Worm (Caenorhabditis elegans) whole organism, L1 larva: Measurements from ENCODE around the gene col-72.
A peak's percentile ranks its signal among the peaks of the same experiment; 100 is the strongest.

Source experiments
- Y116A8C.19 ChIP-seq: sonication (generic microtip); optimal IDR thresholded peaks from 2 replicates; lab custom pipeline; 2016; ENCODE audit warnings: missing compliant biosample characterization, missing genetic modification characterization, borderline replicate concordance
- aha-1 ChIP-seq: fragments of 150-350 bp; optimal IDR thresholded peaks from 2 replicates; lab custom pipeline; 2014; ENCODE audit warnings: missing biosample characterization, missing genetic modification characterization
- ceh-82 ChIP-seq, 3 experiments: fragments of 150-350 bp in 1 of 3; sonication (generic microtip) in 2 of 3; optimal IDR thresholded peaks; 2 replicates each; lab custom pipeline; 2014 to 2017; ENCODE audit warnings: missing biosample characterization in 3 of 3, missing genetic modification characterization in 3 of 3
- ceh-88 ChIP-seq: fragments of 200-800 bp; sonication (Bioruptor generic); IDR thresholded peaks from 2 replicates; pipeline ENCODE4 v1.3.6; 2022; ENCODE audit warnings: missing genetic modification characterization, missing compliant biosample characterization
- ces-1 ChIP-seq: fragments of 150-350 bp; optimal IDR thresholded peaks from 2 replicates; lab custom pipeline; 2014; ENCODE audit warnings: missing biosample characterization, missing genetic modification reagents, missing genetic modification characterization
- dpl-1 ChIP-seq, 3 experiments: fragments of 150-350 bp in 2 of 3; sonication (generic microtip) in 1 of 3; optimal IDR thresholded peaks; 2 replicates each; lab custom pipeline; 2014 to 2017; ENCODE audit warnings: missing biosample characterization in 3 of 3, missing genetic modification characterization in 3 of 3, missing genetic modification reagents in 3 of 3
- dsc-1 ChIP-seq: sonication (generic microtip); optimal IDR thresholded peaks from 2 replicates; lab custom pipeline; 2016; ENCODE audit warnings: mild to moderate bottlenecking, missing genetic modification characterization, missing compliant biosample characterization
- efl-1 ChIP-seq, 4 experiments: fragments of 150-350 bp; optimal IDR thresholded peaks in 3 of 4; peaks in 1 of 4; 1 replicate in 1 of 4; 2 replicates in 3 of 4; lab custom pipeline; 2014; ENCODE audit warnings: missing biosample characterization in 2 of 4, missing genetic modification characterization in 2 of 4, missing genetic modification reagents in 2 of 4
- efl-3 ChIP-seq: fragments of 200-800 bp; sonication (Bioruptor generic); optimal IDR thresholded peaks from 2 replicates; lab custom pipeline; 2018; ENCODE audit warnings: mild to moderate bottlenecking, missing genetic modification characterization, missing compliant biosample characterization
- elt-2 ChIP-seq: sonication (generic microtip); optimal IDR thresholded peaks from 2 replicates; lab custom pipeline; 2016; ENCODE audit warnings: missing genetic modification characterization, mild to moderate bottlenecking, inconsistent platforms, missing compliant biosample characterization, missing genetic modification reagents
- elt-3 ChIP-seq, 6 experiments: fragments of 150-350 bp in 1 of 6; sonication (generic microtip); optimal IDR thresholded peaks; 2 replicates each; lab custom pipeline; 2017 to 2018; ENCODE audit warnings: missing biosample characterization in 6 of 6, missing genetic modification characterization in 6 of 6, inconsistent platforms in 1 of 6
- fkh-4 ChIP-seq: sonication (generic microtip); optimal IDR thresholded peaks from 2 replicates; lab custom pipeline; 2016; ENCODE audit warnings: missing compliant biosample characterization, missing genetic modification characterization, borderline replicate concordance
- fkh-8 ChIP-seq: sonication (generic microtip); optimal IDR thresholded peaks from 2 replicates; lab custom pipeline; 2016; ENCODE audit warnings: mild to moderate bottlenecking, missing genetic modification characterization, missing compliant biosample characterization
- isw-1 ChIP-seq: fragments of 200-800 bp; sonication (Bioruptor generic); IDR thresholded peaks from 2 replicates; pipeline ENCODE4 v1.3.6; 2022; ENCODE audit warnings: missing genetic modification characterization, missing compliant biosample characterization
- lin-15B ChIP-seq: fragments of 150-350 bp; sonication (generic microtip); optimal IDR thresholded peaks from 3 replicates; lab custom pipeline; 2014; ENCODE audit warnings: missing biosample characterization, missing genetic modification characterization
- lin-35 ChIP-seq, 2 experiments: fragments of 150-350 bp; optimal IDR thresholded peaks; 2 replicates each; lab custom pipeline; 2014; ENCODE audit warnings: missing biosample characterization in 2 of 2, missing genetic modification characterization in 2 of 2, missing genetic modification reagents in 2 of 2
- lin-39 ChIP-seq: fragments of 150-350 bp; optimal IDR thresholded peaks from 2 replicates; lab custom pipeline; 2014; ENCODE audit warnings: missing biosample characterization, missing genetic modification reagents, missing genetic modification characterization
- mef-2 ChIP-seq: fragments of 150-350 bp; optimal IDR thresholded peaks from 2 replicates; lab custom pipeline; 2014; ENCODE audit warnings: missing biosample characterization, missing genetic modification characterization
- nhr-12 ChIP-seq: sonication (generic microtip); optimal IDR thresholded peaks from 2 replicates; lab custom pipeline; 2017; ENCODE audit warnings: missing biosample characterization, missing genetic modification characterization
- nhr-19 ChIP-seq: fragments of 200-800 bp; sonication (Bioruptor generic); conservative IDR thresholded peaks from 2 replicates; pipeline ENCODE4 v1.3.6; 2022; ENCODE audit warnings: missing genetic modification characterization, missing compliant biosample characterization
- nhr-20 ChIP-seq: sonication (generic microtip); optimal IDR thresholded peaks from 2 replicates; lab custom pipeline; 2016; ENCODE audit warnings: mild to moderate bottlenecking, missing genetic modification characterization, missing compliant biosample characterization
- nhr-237 ChIP-seq: fragments of 150-350 bp; optimal IDR thresholded peaks from 2 replicates; lab custom pipeline; 2014; ENCODE audit warnings: missing biosample characterization, missing genetic modification characterization
- nhr-71 ChIP-seq: sonication (generic microtip); optimal IDR thresholded peaks from 2 replicates; lab custom pipeline; 2016; ENCODE audit warnings: mild to moderate bottlenecking, missing genetic modification characterization, moderate library complexity, missing compliant biosample characterization
- nhr-84 ChIP-seq: sonication (generic microtip); optimal IDR thresholded peaks from 2 replicates; lab custom pipeline; 2017; ENCODE audit warnings: missing biosample characterization, missing genetic modification characterization
- nhr-85 ChIP-seq: sonication (generic microtip); peaks from one replicate; lab custom pipeline; 2016; ENCODE audit warnings: missing genetic modification characterization, inconsistent platforms, missing compliant biosample characterization
- nhr-90 ChIP-seq: sonication (generic microtip); optimal IDR thresholded peaks from 2 replicates; lab custom pipeline; 2016; ENCODE audit warnings: mild to moderate bottlenecking, missing genetic modification characterization, missing compliant biosample characterization; ENCODE audit not compliant: poor library complexity
- pag-3 ChIP-seq: sonication (generic microtip); optimal IDR thresholded peaks from 2 replicates; lab custom pipeline; 2017; ENCODE audit warnings: missing genetic modification characterization, mild to moderate bottlenecking, missing compliant biosample characterization, antibody characterized with exemption, borderline replicate concordance; ENCODE audit not compliant: insufficient read depth
- pax-3 ChIP-seq: fragments of 200-800 bp; sonication (Bioruptor generic); optimal IDR thresholded peaks from 2 replicates; lab custom pipeline; 2018; ENCODE audit warnings: mild to moderate bottlenecking, missing genetic modification characterization, moderate library complexity, missing compliant biosample characterization
- rnt-1 ChIP-seq: sonication (generic microtip); optimal IDR thresholded peaks from 2 replicates; lab custom pipeline; 2016; ENCODE audit warnings: mild to moderate bottlenecking, missing genetic modification characterization, moderate library complexity, missing compliant biosample characterization
- sox-4 ChIP-seq: sonication (generic microtip); optimal IDR thresholded peaks from 2 replicates; lab custom pipeline; 2016; ENCODE audit warnings: missing genetic modification characterization, missing compliant biosample characterization
- sptf-1 ChIP-seq: fragments of 150-350 bp; optimal IDR thresholded peaks from 2 replicates; lab custom pipeline; 2014; ENCODE audit warnings: missing biosample characterization, missing genetic modification characterization
- swsn-7 ChIP-seq: sonication (generic microtip); optimal IDR thresholded peaks from 2 replicates; lab custom pipeline; 2016; ENCODE audit warnings: missing genetic modification characterization, missing compliant biosample characterization
- tbx-2 ChIP-seq: sonication (generic microtip); optimal IDR thresholded peaks from 2 replicates; lab custom pipeline; 2016; ENCODE audit warnings: missing genetic modification characterization, missing compliant biosample characterization
- unc-130 ChIP-seq: fragments of 150-350 bp; optimal IDR thresholded peaks from 2 replicates; lab custom pipeline; 2017; ENCODE audit warnings: missing biosample characterization, missing genetic modification characterization, inconsistent platforms
- unc-30 ChIP-seq: sonication (generic microtip); optimal IDR thresholded peaks from 2 replicates; lab custom pipeline; 2017; ENCODE audit warnings: missing biosample characterization, missing genetic modification characterization
- unc-86 ChIP-seq: sonication (generic microtip); optimal IDR thresholded peaks from 2 replicates; lab custom pipeline; 2016; ENCODE audit warnings: missing genetic modification characterization, missing compliant biosample characterization
- unc-98 ChIP-seq: fragments of 200-800 bp; sonication (Bioruptor generic); IDR thresholded peaks from 2 replicates; pipeline ENCODE4 v1.3.6; 2022; ENCODE audit warnings: missing genetic modification characterization, missing compliant biosample characterization
- vab-15 ChIP-seq: sonication (generic microtip); optimal IDR thresholded peaks from 2 replicates; lab custom pipeline; 2017; ENCODE audit warnings: missing genotype, mild to moderate bottlenecking, missing genetic modification characterization, missing compliant biosample characterization
- ztf-11 ChIP-seq, 2 experiments: sonication (generic microtip); optimal IDR thresholded peaks; 2 replicates each; lab custom pipeline; 2016 to 2017; ENCODE audit warnings: missing genetic modification characterization in 2 of 2, missing biosample characterization in 1 of 2, missing compliant biosample characterization in 1 of 2
- ztf-4 ChIP-seq: fragments of 150-350 bp; optimal IDR thresholded peaks from 2 replicates; lab custom pipeline; 2014; ENCODE audit warnings: missing biosample characterization, missing genetic modification characterization

The col-72 gene

ce11 chrII:3567576-3567975, 43.6 kb upstream of the col-72 start:
- TF ChIP-seq ceh-82 (tag; optimal IDR thresholded peaks at IDR 0.05; lab: Kevin White, UChicago) (peak in 1 of 3 experiments; percentile 21), nhr-90 (tag; lab: Kevin White, UChicago) (peak; percentile 58), elt-2 (tag; lab: Kevin White, UChicago) (peak; percentile 34), dpl-1 (GFP tag; optimal IDR thresholded peaks at IDR 0.05; lab: Kevin White, UChicago) (peak in 1 of 3 experiments; percentile 12), nhr-20 (tag; lab: Kevin White, UChicago) (peak; percentile 45), nhr-85 (peak; percentile 70), rnt-1 (tag; lab: Kevin White, UChicago) (peak; percentile 50), fkh-8 (tag; lab: Kevin White, UChicago) (peak; percentile 17), lin-35 (GFP tag; optimal IDR thresholded peaks at IDR 0.05; lab: Kevin White, UChicago) (peak in 1 of 2 experiments; percentile 24), efl-1 (optimal IDR thresholded peaks at IDR 0.05; lab: Kevin White, UChicago) (peak; percentile 14 to 29), efl-1 (GFP tag; optimal IDR thresholded peaks at IDR 0.05 in 1 of 2; lab: Kevin White, UChicago) (peak in 1 of 2 experiments; percentile 91), nhr-19 (GFP tag; lab: Robert Waterston, UW) (peak; percentile 37), swsn-7 (tag; lab: Kevin White, UChicago) (peak; percentile 11)

ce11 chrII:3567066-3567465, 43.1 kb upstream of the col-72 start:
- TF ChIP-seq efl-3 (GFP tag; lab: Kevin White, UChicago): no peak
- TF ChIP-seq aha-1: no peak
- TF ChIP-seq lin-39 (tag; lab: Kevin White, UChicago): no peak
- no peak for TF ChIP-seq dsc-1 (tag; lab: Kevin White, UChicago)
- TF ChIP-seq fkh-8 (tag; lab: Kevin White, UChicago): no peak
- no peak for TF ChIP-seq isw-1 (GFP tag; lab: Robert Waterston, UW)
- no peak for TF ChIP-seq unc-30
- no peak for TF ChIP-seq nhr-12 (tag; lab: Kevin White, UChicago)
- no peak for TF ChIP-seq unc-86 (tag; lab: Kevin White, UChicago)
- no peak for TF ChIP-seq ztf-11 (tag; optimal IDR thresholded peaks at IDR 0.05; lab: Kevin White, UChicago)
- TF ChIP-seq nhr-90 (tag; lab: Kevin White, UChicago): no peak
- no peak for TF ChIP-seq unc-98 (GFP tag; lab: Robert Waterston, UW)
- no peak for TF ChIP-seq Y116A8C.19 (tag; lab: Kevin White, UChicago)
- TF ChIP-seq sptf-1 (tag; lab: Kevin White, UChicago): no peak
- TF ChIP-seq ztf-4: no peak
- TF ChIP-seq vab-15 (tag; lab: Kevin White, UChicago): no peak
- no peak for TF ChIP-seq ceh-82 (tag; optimal IDR thresholded peaks at IDR 0.05; lab: Kevin White, UChicago)
- TF ChIP-seq tbx-2 (tag; lab: Kevin White, UChicago): no peak

- no peak for TF ChIP-seq mef-2 (tag; lab: Kevin White, UChicago)
- TF ChIP-seq lin-15B (tag; lab: Kevin White, UChicago): no peak
- TF ChIP-seq pax-3 (tag; lab: Kevin White, UChicago): no peak
- TF ChIP-seq fkh-4: no peak
- no peak for TF ChIP-seq nhr-71 (tag; lab: Kevin White, UChicago)
- TF ChIP-seq nhr-19 (GFP tag; lab: Robert Waterston, UW): no peak
- no peak for TF ChIP-seq vab-15 (tag; lab: Kevin White, UChicago)
- TF ChIP-seq nhr-84 (tag; lab: Kevin White, UChicago): no peak
- no peak for TF ChIP-seq unc-130
- TF ChIP-seq elt-3 (tag; optimal IDR thresholded peaks at IDR 0.05; lab: Kevin White, UChicago): no peak
- no peak for TF ChIP-seq unc-30
- no peak for TF ChIP-seq nhr-237 (tag; lab: Kevin White, UChicago)
- no peak for TF ChIP-seq ztf-11 (tag; optimal IDR thresholded peaks at IDR 0.05; lab: Kevin White, UChicago)
- TF ChIP-seq pag-3 (tag; lab: Kevin White, UChicago): no peak
- no peak for TF ChIP-seq ces-1 (GFP tag; lab: Kevin White, UChicago)
- TF ChIP-seq sox-4 (tag; lab: Kevin White, UChicago): no peak
- TF ChIP-seq ceh-88: no peak
Measured at ce11 chrII:3562419-3562818, 38.4 kb upstream of the col-72 start, which contains the start of gene W10G11.3. W10G11.3 (minus strand) TSS chrII:3562519.
